Worm (Caenorhabditis elegans): ENCODE results near the gene nhr-93.

ce11 chrV:3548798-3549197 is 10.6 kb upstream of the nhr-93 start, which contains the start of gene srw-130:
- TF ChIP-seq K12H6.12 (tag; optimal IDR thresholded peaks at IDR 0.05), result no peak
- no peak for TF ChIP-seq snpc-3.4 (tag; optimal IDR thresholded peaks at IDR 0.05)
- no peak for TF ChIP-seq mxl-1 (tag; optimal IDR thresholded peaks at IDR 0.05)
- TF ChIP-seq ztf-18 (tag; optimal IDR thresholded peaks at IDR 0.05), result no peak
- TF ChIP-seq B0336.3 (GFP tag; IDR thresholded peaks at IDR 0.05), result no peak
- no peak for TF ChIP-seq unc-62 (GFP tag; optimal IDR thresholded peaks at IDR 0.05)
